Fruit fly (Drosophila melanogaster) whole organism, embryonic: ENCODE data around the gene CG6168.
A peak's percentile ranks its signal among the peaks of the same experiment; 100 is the strongest.

ENCODE experiments used
- Atf3 ChIP-seq: fragments of 200-800 bp; sonication (Bioruptor generic); optimal IDR thresholded peaks from 3 replicates; lab custom pipeline; 2016; ENCODE audit warnings: missing biosample characterization, missing genetic modification characterization
- Blimp-1 ChIP-seq: fragments of 200-800 bp; sonication (Bioruptor generic); optimal IDR thresholded peaks from 3 replicates; lab custom pipeline; 2018; ENCODE audit warnings: missing biosample characterization, missing genetic modification characterization, mild to moderate bottlenecking, moderate library complexity, missing genetic modification reagents
- CG10959 ChIP-seq: fragments of 200-800 bp; sonication (Bioruptor generic); IDR thresholded peaks from 2 replicates; pipeline ENCODE4 v1.3.6; 2022; ENCODE audit warnings: missing biosample characterization, missing genetic modification characterization
- CG12219 ChIP-seq: fragments of 200-800 bp; sonication (Bioruptor generic); optimal IDR thresholded peaks from 3 replicates; lab custom pipeline; 2018; ENCODE audit warnings: missing biosample characterization, mild to moderate bottlenecking, missing genetic modification characterization
- CG13894 ChIP-seq: fragments of 200-800 bp; sonication (Bioruptor generic); optimal IDR thresholded peaks from 3 replicates; lab custom pipeline; 2018; ENCODE audit warnings: missing biosample characterization, mild to moderate bottlenecking, missing genetic modification characterization, moderate library complexity
- CG14050 ChIP-seq: fragments of 200-800 bp; sonication (Bioruptor generic); IDR thresholded peaks from 3 replicates; pipeline ENCODE4 v1.3.6; 2022; ENCODE audit warnings: missing biosample characterization, missing genetic modification characterization
- CG14441 ChIP-seq: fragments of 200-800 bp; sonication (Bioruptor generic); IDR thresholded peaks from 2 replicates; pipeline ENCODE4 v1.3.6; 2022; ENCODE audit warnings: missing biosample characterization, missing genetic modification characterization
- CG15011 ChIP-seq: fragments of 200-800 bp; sonication (Bioruptor generic); optimal IDR thresholded peaks from 3 replicates; lab custom pipeline; 2018; ENCODE audit warnings: missing biosample characterization, mild to moderate bottlenecking, missing genetic modification characterization
- CG16813 ChIP-seq: fragments of 200-800 bp; sonication (Bioruptor generic); IDR thresholded peaks from 3 replicates; pipeline ENCODE4 v1.3.6; 2022; ENCODE audit warnings: missing biosample characterization, missing genetic modification characterization; ENCODE audit not compliant: partially characterized antibody
- CG2712 ChIP-seq: fragments of 200-800 bp; optimal IDR thresholded peaks from 3 replicates; lab custom pipeline; 2019; ENCODE audit warnings: missing biosample characterization, mild to moderate bottlenecking, missing genetic modification characterization, moderate library complexity
- CG3065 ChIP-seq: fragments of 200-800 bp; sonication (Bioruptor generic); optimal IDR thresholded peaks from 2 replicates; lab custom pipeline; 2016; ENCODE audit warnings: missing biosample characterization, missing genetic modification characterization
- CG3838 ChIP-seq: fragments of 200-800 bp; sonication (Bioruptor generic); optimal IDR thresholded peaks from 3 replicates; lab custom pipeline; 2016; ENCODE audit warnings: missing biosample characterization, missing genetic modification characterization
- CG3995 ChIP-seq: fragments of 200-800 bp; sonication (Bioruptor generic); optimal IDR thresholded peaks from 3 replicates; lab custom pipeline; 2016; ENCODE audit warnings: missing biosample characterization, missing genetic modification characterization
- CG4404 ChIP-seq: fragments of 200-800 bp; sonication (Bioruptor generic); IDR thresholded peaks from 2 replicates; pipeline ENCODE4 v1.3.6; 2022; ENCODE audit warnings: missing biosample characterization, missing genetic modification characterization
- CG6654 ChIP-seq: fragments of 200-800 bp; sonication (Bioruptor generic); optimal IDR thresholded peaks from 2 replicates; lab custom pipeline; 2017; ENCODE audit warnings: missing biosample characterization, mild to moderate bottlenecking, missing genetic modification characterization
- CG7357 ChIP-seq: fragments of 200-800 bp; sonication (Bioruptor generic); IDR thresholded peaks from 3 replicates; pipeline ENCODE4 v1.3.6; 2022; ENCODE audit warnings: missing biosample characterization, missing genetic modification characterization
- CG8388 ChIP-seq: fragments of 200-800 bp; sonication (Bioruptor generic); optimal IDR thresholded peaks from 2 replicates; lab custom pipeline; 2019; ENCODE audit warnings: missing biosample characterization, mild to moderate bottlenecking, missing genetic modification characterization, moderate library complexity
- CTCF ChIP-seq: fragments of 200-800 bp; sonication (Bioruptor generic); optimal IDR thresholded peaks from 2 replicates; lab custom pipeline; 2017; ENCODE audit warnings: missing biosample characterization, mild to moderate bottlenecking, missing genetic modification characterization, moderate library complexity
- E2f1 ChIP-seq: fragments of 200-800 bp; sonication (Bioruptor generic); IDR thresholded peaks from 2 replicates; pipeline ENCODE4 v1.3.6; 2022; ENCODE audit warnings: missing biosample characterization, missing genetic modification characterization
- ERR ChIP-seq: fragments of 200-800 bp; sonication (Bioruptor generic); optimal IDR thresholded peaks from 2 replicates; lab custom pipeline; 2016; ENCODE audit warnings: missing biosample characterization, missing genetic modification characterization
- Ets65A ChIP-seq: fragments of 200-800 bp; sonication (Bioruptor generic); peaks from one replicate; lab custom pipeline; 2016; ENCODE audit warnings: missing biosample characterization, missing genetic modification characterization
- Hr3 ChIP-seq: fragments of 200-800 bp; sonication (Bioruptor generic); optimal IDR thresholded peaks from 3 replicates; lab custom pipeline; 2016; ENCODE audit warnings: missing biosample characterization, missing genetic modification characterization
- Kr ChIP-seq: fragments of 200-800 bp; sonication (Bioruptor generic); optimal IDR thresholded peaks from 2 replicates; lab custom pipeline; 2017; ENCODE audit warnings: missing biosample characterization, mild to moderate bottlenecking, missing genetic modification characterization
- Med ChIP-seq: fragments of 200-800 bp; sonication (Bioruptor generic); peaks from one replicate; lab custom pipeline; 2016; ENCODE audit warnings: missing biosample characterization, missing genetic modification characterization, mild to moderate bottlenecking, inconsistent platforms, moderate library complexity
- Mrtf ChIP-seq: fragments of 200-800 bp; sonication (Bioruptor generic); IDR thresholded peaks from 3 replicates; pipeline ENCODE4 v1.3.6; 2022; ENCODE audit warnings: missing biosample characterization, missing genetic modification characterization
- Scr ChIP-seq: fragments of 200-800 bp; sonication (Bioruptor generic); IDR thresholded peaks from 2 replicates; pipeline ENCODE4 v1.3.6; 2022; ENCODE audit warnings: missing biosample characterization, missing genetic modification characterization; ENCODE audit not compliant: partially characterized antibody
- Sry-β ChIP-seq: fragments of 200-800 bp; sonication (Bioruptor generic); optimal IDR thresholded peaks from 2 replicates; lab custom pipeline; 2018; ENCODE audit warnings: missing biosample characterization, mild to moderate bottlenecking, missing genetic modification characterization, moderate library complexity
- Xrp1 ChIP-seq: fragments of 200-800 bp; sonication (Bioruptor generic); IDR thresholded peaks from 2 replicates; pipeline ENCODE4 v1.3.6; 2022; ENCODE audit warnings: missing biosample characterization, missing genetic modification characterization
- ac ChIP-seq: fragments of 200-800 bp; sonication (Bioruptor generic); optimal IDR thresholded peaks from 3 replicates; lab custom pipeline; 2017; ENCODE audit warnings: missing biosample characterization, mild to moderate bottlenecking, missing genetic modification characterization
- ara ChIP-seq: fragments of 200-800 bp; sonication (Bioruptor generic); IDR thresholded peaks from 2 replicates; pipeline ENCODE4 v1.3.6; 2022; ENCODE audit warnings: missing biosample characterization, missing genetic modification characterization
- ato ChIP-seq: fragments of 200-800 bp; sonication (Bioruptor generic); IDR thresholded peaks from 2 replicates; pipeline ENCODE4 v1.3.6; 2022; ENCODE audit warnings: missing biosample characterization, missing genetic modification characterization; ENCODE audit not compliant: partially characterized antibody
- bowl ChIP-seq: fragments of 200-800 bp; sonication (Bioruptor generic); IDR thresholded peaks from 2 replicates; pipeline ENCODE4 v1.3.6; 2022; ENCODE audit warnings: missing biosample characterization, missing genetic modification characterization
- corto ChIP-seq: fragments of 200-800 bp; sonication (Bioruptor generic); optimal IDR thresholded peaks from 2 replicates; lab custom pipeline; 2016; ENCODE audit warnings: missing biosample characterization, mild to moderate bottlenecking, missing genetic modification characterization, moderate library complexity
- crol ChIP-seq: fragments of 200-800 bp; sonication (Bioruptor generic); IDR thresholded peaks from 2 replicates; pipeline ENCODE4 v1.3.6; 2022; ENCODE audit warnings: missing biosample characterization, missing genetic modification characterization
- fd3F ChIP-seq: fragments of 200-800 bp; sonication (Bioruptor generic); optimal IDR thresholded peaks from 2 replicates; lab custom pipeline; 2018; ENCODE audit warnings: missing biosample characterization, mild to moderate bottlenecking, missing genetic modification characterization, moderate library complexity
- fu2 ChIP-seq: fragments of 200-800 bp; sonication (Bioruptor generic); optimal IDR thresholded peaks from 2 replicates; lab custom pipeline; 2016; ENCODE audit warnings: missing biosample characterization, missing genetic modification characterization
- gfzf ChIP-seq: fragments of 200-800 bp; sonication (Bioruptor generic); optimal IDR thresholded peaks from 2 replicates; lab custom pipeline; 2016; ENCODE audit warnings: missing biosample characterization, mild to moderate bottlenecking, missing genetic modification characterization, moderate library complexity
- gsb-n ChIP-seq: fragments of 200-800 bp; sonication (Bioruptor generic); optimal IDR thresholded peaks from 3 replicates; lab custom pipeline; 2018; ENCODE audit warnings: missing biosample characterization, mild to moderate bottlenecking, missing genetic modification characterization
- hth ChIP-seq: fragments of >200 bp; optimal IDR thresholded peaks from 2 replicates; lab custom pipeline; 2017; ENCODE audit warnings: inconsistent platforms
- ind ChIP-seq: fragments of 200-800 bp; sonication (Bioruptor generic); optimal IDR thresholded peaks from 3 replicates; lab custom pipeline; 2016; ENCODE audit warnings: missing biosample characterization, missing genetic modification characterization
- kni ChIP-seq: fragments of 200-800 bp; sonication (Bioruptor generic); optimal IDR thresholded peaks from 3 replicates; lab custom pipeline; 2017; ENCODE audit warnings: mild to moderate bottlenecking, missing biosample characterization, missing genetic modification reagents, missing genetic modification characterization
- lov ChIP-seq, 2 experiments: fragments of 200-800 bp in 1 of 2; fragments of >200 bp in 1 of 2; sonication (Bioruptor generic) in 1 of 2; IDR thresholded peaks in 1 of 2; optimal IDR thresholded peaks in 1 of 2; 2 replicates in 1 of 2; 3 replicates in 1 of 2; pipeline versions ENCODE4 v1.3.6 to Lab custom; 2017 to 2022; ENCODE audit warnings: missing biosample characterization in 1 of 2, missing genetic modification characterization in 1 of 2
- mirr ChIP-seq: fragments of 200-800 bp; sonication (Bioruptor generic); optimal IDR thresholded peaks from 3 replicates; lab custom pipeline; 2018; ENCODE audit warnings: missing biosample characterization, mild to moderate bottlenecking, missing genetic modification characterization
- pho ChIP-seq: fragments of 200-800 bp; sonication (Bioruptor generic); optimal IDR thresholded peaks from 2 replicates; lab custom pipeline; 2016; ENCODE audit warnings: missing biosample characterization, missing genetic modification characterization
- prd ChIP-seq, 3 experiments: fragments of >200 bp in 2 of 3; fragments of 200-800 bp in 1 of 3; sonication (Bioruptor generic) in 1 of 3; optimal IDR thresholded peaks in 2 of 3; IDR thresholded peaks in 1 of 3; 2 replicates in 2 of 3; 3 replicates in 1 of 3; pipeline versions ENCODE4 v1.3.6 to Lab custom; 2017 to 2022; ENCODE audit warnings: missing biosample characterization in 1 of 3, missing genetic modification characterization in 1 of 3
- pum ChIP-seq: fragments of 200-800 bp; sonication (Bioruptor generic); optimal IDR thresholded peaks from 2 replicates; lab custom pipeline; 2016; ENCODE audit warnings: missing biosample characterization, missing genetic modification characterization
- repo ChIP-seq: fragments of 200-800 bp; sonication (Bioruptor generic); optimal IDR thresholded peaks from 2 replicates; lab custom pipeline; 2016; ENCODE audit warnings: missing biosample characterization, missing genetic modification characterization
- salm ChIP-seq: fragments of 200-800 bp; sonication (Bioruptor generic); optimal IDR thresholded peaks from 2 replicates; lab custom pipeline; 2018; ENCODE audit warnings: missing biosample characterization, mild to moderate bottlenecking, missing genetic modification characterization
- scrt ChIP-seq: fragments of 200-800 bp; sonication (Bioruptor generic); optimal IDR thresholded peaks from 2 replicates; lab custom pipeline; 2018; ENCODE audit warnings: missing biosample characterization, mild to moderate bottlenecking, missing genetic modification characterization, moderate library complexity
- ssp ChIP-seq: fragments of 200-800 bp; sonication (Bioruptor generic); IDR thresholded peaks from 2 replicates; pipeline ENCODE4 v1.3.6; 2022; ENCODE audit warnings: missing biosample characterization, missing genetic modification characterization
- trh ChIP-seq: fragments of 200-800 bp; sonication (Bioruptor generic); optimal IDR thresholded peaks from 2 replicates; lab custom pipeline; 2016; ENCODE audit warnings: missing biosample characterization, missing genetic modification characterization

CG6168 gene

DNA sequence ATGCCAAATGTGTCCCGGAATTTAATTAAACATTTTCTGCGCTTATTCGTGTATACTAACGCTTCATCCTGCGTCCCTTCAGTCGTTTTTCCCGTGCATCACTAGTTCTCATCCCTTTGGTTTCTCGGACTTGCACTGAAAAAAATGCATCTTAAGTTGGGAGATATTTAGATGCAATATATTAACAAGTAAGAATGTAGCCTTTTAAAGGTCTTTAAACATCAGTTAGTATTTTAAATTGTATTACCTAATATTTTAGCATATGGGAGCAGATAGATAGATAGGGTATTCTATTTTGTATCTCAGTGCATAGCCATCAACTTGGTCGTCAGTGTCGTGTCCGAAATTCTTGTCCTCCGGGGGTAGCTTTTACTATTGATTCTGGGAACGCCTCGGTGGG lies 12.5 kb upstream of the CG6168 start (continued):
- no peak for TF ChIP-seq kni (GFP tag; lab: Kevin White, UChicago)
- no peak for TF ChIP-seq CG3995 (GFP tag; lab: Kevin White, UChicago)
- no peak for TF ChIP-seq Scr
- TF ChIP-seq ara (GFP tag; lab: Robert Waterston, UW): peak; percentile 70; the same call in 1 of the 2 replicates
- TF ChIP-seq pho (GFP tag; lab: Kevin White, UChicago): no peak
- no peak for TF ChIP-seq CG16813 (GFP tag; lab: Robert Waterston, UW)
- TF ChIP-seq CG12219: no peak
- no peak for TF ChIP-seq fd3F (GFP tag; lab: Kevin White, UChicago)
- TF ChIP-seq Atf3 (GFP tag; lab: Kevin White, UChicago): peak; percentile 39
- no peak for TF ChIP-seq CTCF (GFP tag; lab: Kevin White, UChicago)
- no peak for TF ChIP-seq ERR
- no peak for TF ChIP-seq CG10959
- TF ChIP-seq gfzf (GFP tag; lab: Kevin White, UChicago): no peak
- TF ChIP-seq CG14050 (GFP tag; lab: Robert Waterston, UW): 0 out of 3 replicates have a peak, but pooled peaks have one; percentile 22
- peak; percentile 77 for TF ChIP-seq Xrp1 (GFP tag; lab: Robert Waterston, UW)
- TF ChIP-seq corto (GFP tag; lab: Kevin White, UChicago): no peak
- no peak for TF ChIP-seq CG3838 (GFP tag; lab: Kevin White, UChicago)
- peak; percentile 47 for TF ChIP-seq CG8388 (GFP tag; lab: Kevin White, UChicago)
- TF ChIP-seq Hr3 (GFP tag; lab: Kevin White, UChicago): peak; percentile 45
- no peak for TF ChIP-seq CG3065 (GFP tag; lab: Kevin White, UChicago)
- no peak for TF ChIP-seq ac (GFP tag; lab: Kevin White, UChicago)
- peak; percentile 77 for TF ChIP-seq Med (GFP tag; lab: Kevin White, UChicago)
- no peak for TF ChIP-seq trh (GFP tag; lab: Kevin White, UChicago)
- TF ChIP-seq Blimp-1 (GFP tag; lab: Kevin White, UChicago): peak; percentile 71
- peak; percentile 37 for TF ChIP-seq ind (GFP tag; lab: Kevin White, UChicago)
- TF ChIP-seq hth (lab: Kevin White, UChicago): no peak
- TF ChIP-seq salm (tag; lab: Kevin White, UChicago): no peak
- TF ChIP-seq CG2712 (tag; lab: Kevin White, UChicago): peak; percentile 81
- no peak for TF ChIP-seq crol (GFP tag; lab: Robert Waterston, UW)
- TF ChIP-seq Ets65A (GFP tag; lab: Kevin White, UChicago): peak; percentile 86
- no peak for TF ChIP-seq prd (optimal IDR thresholded peaks at IDR 0.05; lab: Kevin White, UChicago)
- TF ChIP-seq prd (GFP tag; IDR thresholded peaks at IDR 0.05; lab: Robert Waterston, UW): peak; percentile 59; the same call in 2 of the 3 replicates
- no peak for TF ChIP-seq ato
- TF ChIP-seq CG13894 (tag; lab: Kevin White, UChicago): no peak
- TF ChIP-seq Sry-β: peak; percentile 0
- TF ChIP-seq CG14441 (GFP tag; lab: Robert Waterston, UW): no peak
- TF ChIP-seq Kr (GFP tag; lab: Kevin White, UChicago): no peak
- no peak for TF ChIP-seq fu2
- TF ChIP-seq ssp: no peak
- no peak for TF ChIP-seq CG6654 (GFP tag; lab: Kevin White, UChicago)
- TF ChIP-seq pum (GFP tag; lab: Kevin White, UChicago): peak; percentile 47
- no peak for TF ChIP-seq Mrtf (GFP tag; lab: Robert Waterston, UW)
- TF ChIP-seq CG4404 (GFP tag; lab: Robert Waterston, UW): peak; percentile 34; the same call in 1 of the 2 replicates
- 0 out of 3 replicates have a peak, but pooled peaks have one; percentile 42 for TF ChIP-seq CG7357 (GFP tag; lab: Robert Waterston, UW)
- TF ChIP-seq CG15011: no peak
- no peak for TF ChIP-seq mirr (GFP tag; lab: Kevin White, UChicago)
- TF ChIP-seq E2f1 (GFP tag; lab: Robert Waterston, UW): no peak
- TF ChIP-seq lov (optimal IDR thresholded peaks at IDR 0.05; lab: Kevin White, UChicago): no peak
- TF ChIP-seq lov (GFP tag; IDR thresholded peaks at IDR 0.05; lab: Robert Waterston, UW): no peak; the same call in 2 of the 3 replicates
- TF ChIP-seq bowl (GFP tag; lab: Robert Waterston, UW): no peak
- TF ChIP-seq scrt: peak; percentile 10
- TF ChIP-seq gsb-n: peak; percentile 60
- no peak for TF ChIP-seq repo (GFP tag; lab: Kevin White, UChicago)
